Fruit fly (Drosophila melanogaster): ENCODE data around the gene jar.

jar gene

dm6 chr3R:24229870-24230422 is 41.1 kb downstream of the jar start, which contains the start of gene Spase22-23:
TSS of gene Spase22-23 (minus strand) at chr3R:24230035.
- TF ChIP-seq ovo (GFP tag; optimal IDR thresholded peaks at IDR 0.05) (no peak), CG7045 (GFP tag; optimal IDR thresholded peaks at IDR 0.05) (no peak), CG7101 (tag; optimal IDR thresholded peaks at IDR 0.05) (no peak), pad (GFP tag; optimal IDR thresholded peaks at IDR 0.05) (no peak), CG11617 (GFP tag; optimal IDR thresholded peaks at IDR 0.05) (no peak), Crg-1 (GFP tag; optimal IDR thresholded peaks at IDR 0.05) (no peak), cnc (optimal IDR thresholded peaks at IDR 0.05) (no peak), CG1620 (GFP tag; optimal IDR thresholded peaks at IDR 0.05) (no peak), CG33017 (tag; optimal IDR thresholded peaks at IDR 0.05) (no peak), CG5204 (GFP tag; optimal IDR thresholded peaks at IDR 0.05) (no peak), Hr96 (GFP tag; optimal IDR thresholded peaks at IDR 0.05) (no peak), Clk (GFP tag; optimal IDR thresholded peaks at IDR 0.05) (no peak), toe (GFP tag; optimal IDR thresholded peaks at IDR 0.05) (no peak), bab1 (GFP tag; optimal IDR thresholded peaks at IDR 0.05) (no peak), cic (GFP tag; optimal IDR thresholded peaks at IDR 0.05) (no peak)

- TF ChIP-seq CG11617 (GFP tag; optimal IDR thresholded peaks at IDR 0.05) (no peak), kay (GFP tag; ENCODE audit: borderline replicate concordance) (peak; percentile 71)
Measured at dm6 chr3R:24228675-24229074, 42.4 kb downstream of the jar start, which contains the start of gene Acp95EF. TSS of gene Acp95EF (plus strand) at chr3R:24228975.

dm6 chr3R:24226744-24227143 is 44.3 kb downstream of the jar start, which contains the start of the genes Spps and CG13609:
TSS of gene Spps (minus strand) at chr3R:24226934.
TSS of gene CG13609 (plus strand) at chr3R:24227023.
- no peak for TF ChIP-seq CG33017 (tag; optimal IDR thresholded peaks at IDR 0.05)
- no peak for TF ChIP-seq ovo (GFP tag; optimal IDR thresholded peaks at IDR 0.05)
- TF ChIP-seq cnc (optimal IDR thresholded peaks at IDR 0.05), result no peak
- TF ChIP-seq CG7045 (GFP tag; optimal IDR thresholded peaks at IDR 0.05), result no peak
- no peak for TF ChIP-seq Clk (GFP tag; optimal IDR thresholded peaks at IDR 0.05)
- TF ChIP-seq CG1620 (GFP tag; optimal IDR thresholded peaks at IDR 0.05), result no peak
- TF ChIP-seq CG12768 (GFP tag; optimal IDR thresholded peaks at IDR 0.05), result no peak
- TF ChIP-seq bab1 (GFP tag; optimal IDR thresholded peaks at IDR 0.05), result peak; percentile 57
- peak; percentile 15 for TF ChIP-seq CG11617 (GFP tag; optimal IDR thresholded peaks at IDR 0.05)
- no peak for TF ChIP-seq CG14711 (tag; optimal IDR thresholded peaks at IDR 0.05)
- TF ChIP-seq toe (GFP tag; optimal IDR thresholded peaks at IDR 0.05), result no peak
- TF ChIP-seq Mnt (GFP tag; optimal IDR thresholded peaks at IDR 0.05), result no peak
- TF ChIP-seq Crg-1 (GFP tag; optimal IDR thresholded peaks at IDR 0.05), result no peak
- no peak for TF ChIP-seq CG7101 (tag; optimal IDR thresholded peaks at IDR 0.05)
- TF ChIP-seq cic (GFP tag; optimal IDR thresholded peaks at IDR 0.05), result peak; percentile 65
- TF ChIP-seq tj (GFP tag; optimal IDR thresholded peaks at IDR 0.05), result peak; percentile 21

dm6 chr3R:24221334-24222302 is 49.4 kb downstream of the jar start, which contains the start of gene twin:
TSS of gene twin (minus strand) at chr3R:24221965.
- TF ChIP-seq CG1620 (GFP tag; optimal IDR thresholded peaks at IDR 0.05), result peak; percentile 73
- peak; percentile 51 for TF ChIP-seq Crg-1 (GFP tag; optimal IDR thresholded peaks at IDR 0.05)
- TF ChIP-seq bab1 (GFP tag; optimal IDR thresholded peaks at IDR 0.05), result peak; percentile 44
- TF ChIP-seq pad (GFP tag; optimal IDR thresholded peaks at IDR 0.05), result peak; percentile 32
- peak; percentile 3 for TF ChIP-seq CG12768 (GFP tag; optimal IDR thresholded peaks at IDR 0.05)
- TF ChIP-seq toe (GFP tag; optimal IDR thresholded peaks at IDR 0.05), result peak; percentile 72
- TF ChIP-seq Mnt (GFP tag; optimal IDR thresholded peaks at IDR 0.05), result peak; percentile 45
- no peak for TF ChIP-seq cnc (optimal IDR thresholded peaks at IDR 0.05)
- peak; percentile 41 for TF ChIP-seq CG11617 (GFP tag; optimal IDR thresholded peaks at IDR 0.05)
- no peak for TF ChIP-seq Clk (GFP tag; optimal IDR thresholded peaks at IDR 0.05)
- TF ChIP-seq Hr96 (GFP tag; optimal IDR thresholded peaks at IDR 0.05), result no peak
- TF ChIP-seq CG5204 (GFP tag; optimal IDR thresholded peaks at IDR 0.05), result no peak
- peak; percentile 51 for TF ChIP-seq CG14711 (tag; optimal IDR thresholded peaks at IDR 0.05)
- no peak for TF ChIP-seq cic (GFP tag; optimal IDR thresholded peaks at IDR 0.05)
- TF ChIP-seq ovo (GFP tag; optimal IDR thresholded peaks at IDR 0.05), result peak; percentile 14
- TF ChIP-seq kay (GFP tag; ENCODE audit: borderline replicate concordance), result peak; percentile 93
- peak; percentile 23 for TF ChIP-seq tj (GFP tag; optimal IDR thresholded peaks at IDR 0.05)
- TF ChIP-seq CG7045 (GFP tag; optimal IDR thresholded peaks at IDR 0.05), result no peak
- peak; percentile 50 for TF ChIP-seq CG7101 (tag; optimal IDR thresholded peaks at IDR 0.05)
- TF ChIP-seq CG33017 (tag; optimal IDR thresholded peaks at IDR 0.05), result peak; percentile 30

- peak; percentile 41 for TF ChIP-seq ovo (GFP tag; optimal IDR thresholded peaks at IDR 0.05)
- TF ChIP-seq CG33017 (tag; optimal IDR thresholded peaks at IDR 0.05), result no peak
Measured at dm6 chr3R:24220845-24221244, 50.2 kb downstream of the jar start, which contains the start of gene cav. TSS of gene cav (plus strand) at chr3R:24221103.

- TF ChIP-seq CG14711 (tag; optimal IDR thresholded peaks at IDR 0.05) (no peak), CG11617 (GFP tag; optimal IDR thresholded peaks at IDR 0.05) (no peak), CG7045 (GFP tag; optimal IDR thresholded peaks at IDR 0.05) (no peak), Clk (GFP tag; optimal IDR thresholded peaks at IDR 0.05) (no peak), CG5204 (GFP tag; optimal IDR thresholded peaks at IDR 0.05) (no peak), Mnt (GFP tag; optimal IDR thresholded peaks at IDR 0.05) (no peak), CG7101 (tag; optimal IDR thresholded peaks at IDR 0.05) (no peak), CG12768 (GFP tag; optimal IDR thresholded peaks at IDR 0.05) (no peak), bab1 (GFP tag; optimal IDR thresholded peaks at IDR 0.05) (no peak), pad (GFP tag; optimal IDR thresholded peaks at IDR 0.05) (no peak), CG1620 (GFP tag; optimal IDR thresholded peaks at IDR 0.05) (no peak), toe (GFP tag; optimal IDR thresholded peaks at IDR 0.05) (no peak), cic (GFP tag; optimal IDR thresholded peaks at IDR 0.05) (no peak), tj (GFP tag; optimal IDR thresholded peaks at IDR 0.05) (no peak)
Measured at dm6 chr3R:24219093-24219492, 51.9 kb downstream of the jar start.

Measured in whole organism, adult.